Worm (Caenorhabditis elegans): ENCODE measurements around the gene nhr-52.
A peak's percentile ranks its signal among the peaks of the same experiment; 100 is the strongest.
"Not testable (repeated sequence)": the region's sequence is repeated elsewhere in the genome, so short reads cannot be mapped to it uniquely, and the experiment has no call there.

The nhr-52 gene

DNA sequence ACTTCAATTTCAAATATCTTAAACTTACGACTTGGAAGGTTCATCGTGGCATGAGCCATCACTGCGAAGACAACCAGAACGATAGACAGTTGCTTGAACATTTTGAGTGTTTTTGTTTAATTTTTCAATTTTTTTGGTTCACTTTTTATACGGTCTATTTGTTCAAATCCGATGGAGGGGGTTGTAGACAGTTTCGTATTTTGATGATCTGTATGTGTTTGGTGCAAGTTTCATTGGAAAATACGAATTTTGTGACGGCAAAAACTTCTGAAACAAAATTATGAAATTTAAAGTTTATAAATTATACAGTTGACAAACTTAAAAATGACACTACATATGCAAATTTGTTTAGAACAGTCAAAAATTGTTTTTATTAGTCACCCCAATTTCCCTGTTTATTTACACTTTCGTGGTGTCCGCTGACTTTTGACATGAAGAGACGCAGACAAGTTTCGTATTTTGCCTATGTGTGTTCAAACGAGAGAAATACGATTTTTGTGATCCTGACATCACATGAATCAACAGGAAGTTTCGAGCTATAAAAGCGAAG lies 29.7 kb upstream of the nhr-52 start, which contains the start of the genes C55A1.7 and C55A1.6:
TSS of gene C55A1.7 (minus strand) at position 101 of the 550 bp plus-strand sequence.
TSS of gene C55A1.6 (plus strand) at position 500 of the 550 bp plus-strand sequence.
- TF ChIP-seq zag-1, egl-27, crh-2 (tag; optimal IDR thresholded peaks at IDR 0.05): not testable (repeated sequence)

DNA sequence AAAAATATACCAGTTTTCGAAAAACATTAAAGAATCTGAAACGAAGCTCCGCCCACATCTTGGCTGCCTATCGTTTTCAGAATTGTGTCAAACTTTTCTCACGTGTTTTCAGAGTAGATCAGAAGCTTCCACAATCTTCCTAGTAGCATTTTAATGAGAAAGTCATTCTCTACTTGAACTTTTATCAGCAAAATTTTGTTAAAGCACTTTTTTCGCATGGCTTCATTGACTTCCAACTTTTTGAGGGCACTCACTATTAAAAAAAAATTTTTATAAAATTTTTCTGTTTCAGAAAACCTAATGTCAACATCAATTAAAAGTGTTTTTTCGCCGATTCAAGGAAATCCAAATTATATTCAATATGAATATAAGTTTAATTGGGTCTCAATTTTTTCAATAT lies 27.2 kb upstream of the nhr-52 start, which contains the start of gene sru-42:
TSS of gene sru-42 (plus strand) at position 301 of the 400 bp plus-strand sequence.
- TF ChIP-seq ztf-1 (GFP tag; conservative IDR thresholded peaks at IDR 0.05) (no peak), nhr-25 (tag; optimal IDR thresholded peaks at IDR 0.05) (no peak), dmd-4 (tag; optimal IDR thresholded peaks at IDR 0.05) (no peak), sem-4 (tag; optimal IDR thresholded peaks at IDR 0.05) (no peak), ama-1 (optimal IDR thresholded peaks at IDR 0.05) (no peak), crh-2 (tag; optimal IDR thresholded peaks at IDR 0.05) (no peak), lin-39 (tag; optimal IDR thresholded peaks at IDR 0.05) (no peak), mab-5 (tag; optimal IDR thresholded peaks at IDR 0.05) (no peak), peb-1 (tag; optimal IDR thresholded peaks at IDR 0.05) (no peak), fos-1 (tag; optimal IDR thresholded peaks at IDR 0.05) (no peak), unc-62 (GFP tag; optimal IDR thresholded peaks at IDR 0.05) (no peak), skn-1 (tag; optimal IDR thresholded peaks at IDR 0.05) (no peak), blmp-1 (tag; optimal IDR thresholded peaks at IDR 0.05; ENCODE audit: insufficient read depth) (no peak), nhr-129 (tag; optimal IDR thresholded peaks at IDR 0.05) (no peak), Y55F3AM.14 (GFP tag; optimal IDR thresholded peaks at IDR 0.05) (no peak)

DNA sequence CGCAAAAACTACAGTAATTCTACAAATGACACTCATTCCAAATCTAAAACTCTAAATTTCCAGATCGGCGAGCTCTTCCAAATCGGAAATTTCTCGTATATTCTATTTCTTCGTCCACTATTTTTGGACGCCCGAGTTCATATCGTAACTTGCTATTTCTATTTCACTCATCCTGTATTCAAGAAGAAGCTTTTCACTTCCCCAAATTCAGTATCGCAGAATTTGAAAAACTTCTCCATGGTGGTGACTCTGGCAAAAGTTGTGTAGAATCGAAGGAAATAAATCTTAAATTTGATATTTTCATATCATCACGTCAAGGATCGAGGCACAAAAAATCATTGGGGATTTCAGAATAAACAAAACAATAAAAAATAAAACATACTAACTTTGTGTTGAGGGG lies 25.2 kb upstream of the nhr-52 start:
- TF ChIP-seq aly-2 (tag; optimal IDR thresholded peaks at IDR 0.05) (no peak), nhr-25 (tag; optimal IDR thresholded peaks at IDR 0.05) (peak; percentile 58), nhr-129 (tag; optimal IDR thresholded peaks at IDR 0.05) (peak; percentile 8)

- TF ChIP-seq zag-1 (tag; optimal IDR thresholded peaks at IDR 0.05) (no peak), lsy-2 (tag; optimal IDR thresholded peaks at IDR 0.05) (no peak), ztf-4 (tag; optimal IDR thresholded peaks at IDR 0.05) (no peak), lin-13 (GFP tag; optimal IDR thresholded peaks at IDR 0.05) (no peak), nhr-10 (tag; optimal IDR thresholded peaks at IDR 0.05) (no peak), unc-55 (GFP tag; optimal IDR thresholded peaks at IDR 0.05) (no peak), nhr-21 (tag; optimal IDR thresholded peaks at IDR 0.05) (no peak), C34F6.9 (tag; optimal IDR thresholded peaks at IDR 0.05) (no peak), lin-39 (tag; optimal IDR thresholded peaks at IDR 0.05) (no peak), elt-3 (tag; optimal IDR thresholded peaks at IDR 0.05) (no peak), fos-1 (tag; optimal IDR thresholded peaks at IDR 0.05) (no peak), dmd-4 (tag; optimal IDR thresholded peaks at IDR 0.05) (no peak), alr-1 (tag; optimal IDR thresholded peaks at IDR 0.05) (no peak), sem-4 (tag; optimal IDR thresholded peaks at IDR 0.05) (no peak), R02D3.7 (tag; optimal IDR thresholded peaks at IDR 0.05) (no peak), F13H6.1 (tag; optimal IDR thresholded peaks at IDR 0.05) (no peak), nhr-25 (tag; optimal IDR thresholded peaks at IDR 0.05) (no peak), nhr-11 (tag; optimal IDR thresholded peaks at IDR 0.05) (no peak)
Observed at ce11 chrV:15654124-15654523, 23.2 kb upstream of the nhr-52 start, which contains the start of gene F53E4.2. Gene F53E4.2 (plus strand): TSS chrV:15654424.

- TF ChIP-seq F13H6.1 (tag; optimal IDR thresholded peaks at IDR 0.05) = peak; percentile 11
- no peak for TF ChIP-seq peb-1 (tag; optimal IDR thresholded peaks at IDR 0.05)
Observed at ce11 chrV:15658262-15659060, 18.9 kb upstream of the nhr-52 start.

DNA sequence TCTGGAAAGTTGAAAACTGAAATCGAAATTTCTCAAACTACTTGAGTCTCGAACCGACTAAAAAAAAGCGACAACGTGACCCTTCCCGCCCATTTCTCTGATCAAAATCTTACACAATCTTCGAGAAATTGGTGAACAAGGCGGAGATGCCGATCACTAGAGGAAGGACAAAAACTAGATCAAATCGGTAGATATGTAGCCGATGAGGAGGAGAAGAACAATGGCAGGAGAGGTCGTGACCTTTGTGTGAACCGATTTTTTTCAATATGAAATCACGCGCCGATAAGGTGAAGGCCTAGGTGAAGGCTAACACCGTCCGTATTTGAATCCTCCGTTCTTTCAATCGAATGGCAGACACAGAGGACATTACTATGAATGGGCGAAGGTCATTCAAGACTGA lies 16.3 kb upstream of the nhr-52 start:
- no peak for TF ChIP-seq ztf-1 (GFP tag; conservative IDR thresholded peaks at IDR 0.05)
- peak; percentile 75 for TF ChIP-seq ceh-16 (tag; optimal IDR thresholded peaks at IDR 0.05)
- TF ChIP-seq skn-1 (tag; optimal IDR thresholded peaks at IDR 0.05) = no peak
- TF ChIP-seq nhr-25 (tag; optimal IDR thresholded peaks at IDR 0.05) = peak; percentile 96
- TF ChIP-seq sma-3 (GFP tag; optimal IDR thresholded peaks at IDR 0.05) = peak; percentile 32
- TF ChIP-seq mab-5 (tag; optimal IDR thresholded peaks at IDR 0.05) = no peak
- TF ChIP-seq aly-2 (tag; optimal IDR thresholded peaks at IDR 0.05) = no peak
- TF ChIP-seq nhr-21 (tag; optimal IDR thresholded peaks at IDR 0.05) = no peak
- peak; percentile 92 for TF ChIP-seq nhr-23 (tag; optimal IDR thresholded peaks at IDR 0.05)
- TF ChIP-seq sma-9 (GFP tag; optimal IDR thresholded peaks at IDR 0.05) = peak; percentile 73
- TF ChIP-seq sma-9 (tag; optimal IDR thresholded peaks at IDR 0.05) = no peak
- no peak for TF ChIP-seq ceh-82 (tag; optimal IDR thresholded peaks at IDR 0.05)
- peak; percentile 17 for TF ChIP-seq nhr-6 (tag; optimal IDR thresholded peaks at IDR 0.05)
- TF ChIP-seq blmp-1 (tag; optimal IDR thresholded peaks at IDR 0.05; ENCODE audit: insufficient read depth) = peak; percentile 77
- TF ChIP-seq elt-1 (tag; optimal IDR thresholded peaks at IDR 0.05) = peak; percentile 98
- no peak for TF ChIP-seq lin-11 (tag; optimal IDR thresholded peaks at IDR 0.05)
- TF ChIP-seq unc-55 (GFP tag; optimal IDR thresholded peaks at IDR 0.05) = no peak
- TF ChIP-seq nhr-77 (tag; optimal IDR thresholded peaks at IDR 0.05) = no peak
- no peak for TF ChIP-seq fos-1 (tag; optimal IDR thresholded peaks at IDR 0.05)
- no peak for TF ChIP-seq lin-39 (tag; optimal IDR thresholded peaks at IDR 0.05)
- peak; percentile 19 for TF ChIP-seq egl-27 (tag; optimal IDR thresholded peaks at IDR 0.05)
- peak; percentile 8 for TF ChIP-seq peb-1 (tag; optimal IDR thresholded peaks at IDR 0.05)
- no peak for TF ChIP-seq zag-1 (tag; optimal IDR thresholded peaks at IDR 0.05)

Data from whole organism, L2 larva.